Fruit fly (Drosophila melanogaster) whole organism, prepupa: ENCODE results near the gene CG1575.

Experiments used
- Blimp-1 ChIP-seq: fragments of 200-800 bp; sonication (Bioruptor generic); optimal IDR thresholded peaks from 3 replicates; lab custom pipeline; 2017; ENCODE audit warnings: missing biosample characterization, missing genetic modification characterization, mild to moderate bottlenecking, moderate library complexity, missing genetic modification reagents
- CG10631 ChIP-seq: fragments of 200-800 bp; sonication (Bioruptor generic); optimal IDR thresholded peaks from 2 replicates; lab custom pipeline; 2016; ENCODE audit warnings: missing biosample characterization, missing genetic modification characterization
- CG11762 ChIP-seq: fragments of 200-800 bp; sonication (Bioruptor generic); optimal IDR thresholded peaks from 3 replicates; lab custom pipeline; 2016; ENCODE audit warnings: missing biosample characterization, missing genetic modification characterization; ENCODE audit not compliant: insufficient read depth
- CG11902 ChIP-seq: fragments of 200-800 bp; sonication (Bioruptor generic); optimal IDR thresholded peaks from 3 replicates; lab custom pipeline; 2016; ENCODE audit warnings: missing biosample characterization, missing genetic modification characterization
- CG15336 ChIP-seq: fragments of 200-800 bp; sonication (Bioruptor generic); IDR thresholded peaks from 2 replicates; pipeline ENCODE4 v1.3.6; 2022; ENCODE audit warnings: missing biosample characterization, missing genetic modification characterization
- CG1621 ChIP-seq: fragments of 200-800 bp; sonication (Bioruptor generic); optimal IDR thresholded peaks from 3 replicates; lab custom pipeline; 2018; ENCODE audit warnings: missing biosample characterization, mild to moderate bottlenecking, missing genetic modification characterization
- CG16779 ChIP-seq: fragments of 200-800 bp; sonication (Bioruptor generic); optimal IDR thresholded peaks from 3 replicates; lab custom pipeline; 2017; ENCODE audit warnings: missing biosample characterization, mild to moderate bottlenecking, missing genetic modification characterization
- CG32006 ChIP-seq: fragments of 200-800 bp; sonication (Bioruptor generic); optimal IDR thresholded peaks from 3 replicates; lab custom pipeline; 2017; ENCODE audit warnings: missing biosample characterization, mild to moderate bottlenecking, missing genetic modification characterization
- CG34406 ChIP-seq: fragments of 200-800 bp; sonication (Bioruptor generic); optimal IDR thresholded peaks from 3 replicates; lab custom pipeline; 2016; ENCODE audit warnings: missing biosample characterization, missing genetic modification characterization
- CG3919 ChIP-seq: fragments of 200-800 bp; sonication (Bioruptor generic); optimal IDR thresholded peaks from 3 replicates; lab custom pipeline; 2016; ENCODE audit warnings: missing biosample characterization, missing genetic modification characterization
- CG4318 ChIP-seq: fragments of 200-800 bp; sonication (Bioruptor generic); optimal IDR thresholded peaks from 3 replicates; lab custom pipeline; 2017; ENCODE audit warnings: missing biosample characterization, mild to moderate bottlenecking, missing genetic modification characterization
- CG6163 ChIP-seq: fragments of 200-800 bp; sonication (Bioruptor generic); IDR thresholded peaks from 3 replicates; pipeline ENCODE4 v1.3.6; 2022; ENCODE audit warnings: missing biosample characterization, missing genetic modification characterization
- CG6276 ChIP-seq: fragments of 200-800 bp; sonication (Bioruptor generic); optimal IDR thresholded peaks from 2 replicates; lab custom pipeline; 2017; ENCODE audit warnings: missing biosample characterization, mild to moderate bottlenecking, missing genetic modification characterization
- CG6792 ChIP-seq: fragments of 200-800 bp; sonication (Bioruptor generic); optimal IDR thresholded peaks from 3 replicates; lab custom pipeline; 2016; ENCODE audit warnings: missing biosample characterization, missing genetic modification characterization
- CG6808 ChIP-seq: fragments of 200-800 bp; sonication (Bioruptor generic); optimal IDR thresholded peaks from 3 replicates; lab custom pipeline; 2017; ENCODE audit warnings: missing biosample characterization, missing genetic modification characterization, mild to moderate bottlenecking, moderate library complexity, missing genetic modification reagents
- CG7368 ChIP-seq: fragments of 200-800 bp; sonication (Bioruptor generic); optimal IDR thresholded peaks from 3 replicates; lab custom pipeline; 2016; ENCODE audit warnings: missing biosample characterization, missing genetic modification characterization
- CG8319 ChIP-seq: fragments of 200-800 bp; sonication (Bioruptor generic); optimal IDR thresholded peaks from 3 replicates; lab custom pipeline; 2016; ENCODE audit warnings: missing biosample characterization, missing genetic modification characterization
- CG8632 ChIP-seq: fragments of 200-800 bp; sonication (Bioruptor generic); optimal IDR thresholded peaks from 3 replicates; lab custom pipeline; 2016; ENCODE audit warnings: missing biosample characterization, missing genetic modification characterization
- CG9139 ChIP-seq: fragments of 200-800 bp; sonication (Bioruptor generic); optimal IDR thresholded peaks from 3 replicates; lab custom pipeline; 2017; ENCODE audit warnings: missing biosample characterization, mild to moderate bottlenecking, missing genetic modification characterization
- Eip78C ChIP-seq: fragments of 200-800 bp; sonication (Bioruptor generic); peaks from one replicate; lab custom pipeline; 2016; ENCODE audit warnings: missing biosample characterization, missing genetic modification characterization
- Eip93F ChIP-seq: fragments of 200-800 bp; sonication (Bioruptor generic); optimal IDR thresholded peaks from 2 replicates; lab custom pipeline; 2016; ENCODE audit warnings: missing biosample characterization, mild to moderate bottlenecking, missing genetic modification characterization
- Ets21C ChIP-seq: fragments of 200-800 bp; sonication (Bioruptor generic); optimal IDR thresholded peaks from 3 replicates; lab custom pipeline; 2016; ENCODE audit warnings: missing biosample characterization, missing genetic modification characterization
- Gug ChIP-seq: fragments of 200-800 bp; sonication (Bioruptor generic); IDR thresholded peaks from 2 replicates; pipeline ENCODE4 v1.3.6; 2022; ENCODE audit warnings: missing biosample characterization, missing genetic modification characterization
- Hr38 ChIP-seq: sonication (Bioruptor generic); optimal IDR thresholded peaks from 2 replicates; lab custom pipeline; 2016; ENCODE audit warnings: missing biosample characterization, missing genetic modification characterization
- Hr4 ChIP-seq: fragments of 200-800 bp; sonication (Bioruptor generic); optimal IDR thresholded peaks from 3 replicates; lab custom pipeline; 2016; ENCODE audit warnings: missing biosample characterization, missing genetic modification characterization
- Lpt ChIP-seq: fragments of 200-800 bp; sonication (Bioruptor generic); optimal IDR thresholded peaks from 3 replicates; lab custom pipeline; 2016; ENCODE audit warnings: missing biosample characterization, missing genetic modification characterization
- Smox ChIP-seq: fragments of 200-800 bp; sonication (Bioruptor generic); optimal IDR thresholded peaks from 3 replicates; lab custom pipeline; 2016; ENCODE audit warnings: missing biosample characterization, missing genetic modification characterization
- Sox102F ChIP-seq: fragments of 200-800 bp; sonication (Bioruptor generic); optimal IDR thresholded peaks from 2 replicates; lab custom pipeline; 2016; ENCODE audit warnings: missing biosample characterization, mild to moderate bottlenecking, missing genetic modification characterization
- Sox15 ChIP-seq: fragments of 200-800 bp; sonication (Bioruptor generic); optimal IDR thresholded peaks from 3 replicates; lab custom pipeline; 2016; ENCODE audit warnings: missing biosample characterization, missing genetic modification characterization
- achi ChIP-seq: fragments of 200-800 bp; sonication (Bioruptor generic); optimal IDR thresholded peaks from 3 replicates; lab custom pipeline; 2016; ENCODE audit warnings: missing biosample characterization, missing genetic modification characterization
- acj6 ChIP-seq: fragments of 200-800 bp; sonication (Bioruptor generic); optimal IDR thresholded peaks from 3 replicates; lab custom pipeline; 2016; ENCODE audit warnings: missing biosample characterization, missing genetic modification characterization
- dsx ChIP-seq: fragments of 200-800 bp; optimal IDR thresholded peaks from 3 replicates; lab custom pipeline; 2019; ENCODE audit warnings: missing biosample characterization, mild to moderate bottlenecking, missing genetic modification characterization, moderate library complexity; ENCODE audit not compliant: poor library complexity, severe bottlenecking
- eg ChIP-seq: fragments of 200-800 bp; sonication (Bioruptor generic); IDR thresholded peaks from 3 replicates; pipeline ENCODE4 v1.3.6; 2022; ENCODE audit warnings: missing biosample characterization, missing genetic modification characterization
- fd59A ChIP-seq: fragments of 200-800 bp; sonication (Bioruptor generic); optimal IDR thresholded peaks from 2 replicates; lab custom pipeline; 2017; ENCODE audit warnings: missing biosample characterization, mild to moderate bottlenecking, missing genetic modification characterization, missing genetic modification reagents
- fkh ChIP-seq: fragments of 200-800 bp; sonication (Bioruptor generic); optimal IDR thresholded peaks from 3 replicates; lab custom pipeline; 2017; ENCODE audit warnings: missing biosample characterization, mild to moderate bottlenecking, missing genetic modification characterization, moderate library complexity
- lz ChIP-seq: fragments of 200-800 bp; sonication (Bioruptor generic); optimal IDR thresholded peaks from 3 replicates; lab custom pipeline; 2016; ENCODE audit warnings: missing biosample characterization, missing genetic modification characterization
- net ChIP-seq: fragments of 200-800 bp; sonication (Bioruptor generic); optimal IDR thresholded peaks from 3 replicates; lab custom pipeline; 2016; ENCODE audit warnings: missing biosample characterization, missing genetic modification characterization
- pdm3 ChIP-seq: fragments of 200-800 bp; sonication (Bioruptor generic); optimal IDR thresholded peaks from 3 replicates; lab custom pipeline; 2016; ENCODE audit warnings: missing biosample characterization, missing genetic modification characterization
- salr ChIP-seq, 2 experiments: fragments of 200-800 bp; sonication (Bioruptor generic); optimal IDR thresholded peaks; 3 replicates each; lab custom pipeline; 2016 to 2018; ENCODE audit warnings: missing biosample characterization in 2 of 2, missing genetic modification characterization in 2 of 2, mild to moderate bottlenecking in 1 of 2
- spab ChIP-seq: fragments of 200-800 bp; sonication (Bioruptor generic); optimal IDR thresholded peaks from 2 replicates; lab custom pipeline; 2017; ENCODE audit warnings: missing biosample characterization, mild to moderate bottlenecking, missing genetic modification characterization, missing genetic modification reagents
- ss ChIP-seq, 2 experiments: fragments of 200-800 bp; sonication (Bioruptor generic); optimal IDR thresholded peaks; 2 replicates in 1 of 2; 3 replicates in 1 of 2; lab custom pipeline; 2017 to 2018; ENCODE audit warnings: mild to moderate bottlenecking in 2 of 2, missing biosample characterization in 2 of 2, missing genetic modification characterization in 2 of 2, moderate library complexity in 1 of 2
- vri ChIP-seq: fragments of 200-800 bp; sonication (Bioruptor generic); optimal IDR thresholded peaks from 3 replicates; lab custom pipeline; 2016; ENCODE audit warnings: missing biosample characterization, mild to moderate bottlenecking, missing genetic modification characterization

The CG1575 gene

DNA sequence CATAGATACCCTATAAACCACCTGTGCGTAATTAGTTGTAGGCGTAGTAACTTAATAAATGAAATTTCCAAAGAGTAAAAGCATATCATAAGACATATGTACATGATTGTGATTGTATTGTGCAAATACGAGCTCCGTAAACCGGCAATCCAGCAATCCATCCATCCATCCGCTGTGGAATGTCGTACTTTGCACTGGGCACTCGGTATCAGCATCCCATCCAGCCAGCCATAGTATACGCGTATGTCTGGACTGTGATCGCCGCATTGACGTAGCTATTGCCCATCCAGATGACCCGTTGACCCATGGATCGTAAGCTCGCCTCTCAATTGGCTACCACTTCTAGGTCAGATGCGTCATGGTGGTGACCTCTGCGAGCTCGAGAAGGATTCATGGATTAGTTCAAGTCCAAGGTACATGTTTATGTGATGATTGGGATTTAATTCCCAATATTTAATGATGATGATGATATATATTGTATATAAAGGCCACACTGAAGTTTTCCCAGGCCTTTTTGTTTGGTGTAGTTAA lies 42.2 kb downstream of the CG1575 start (continued):
- TF ChIP-seq vri (GFP tag; lab: Kevin White, UChicago) (no peak), CG8632 (GFP tag; lab: Kevin White, UChicago) (no peak), CG16779 (tag; lab: Kevin White, UChicago) (peak; percentile 49), fd59A (GFP tag; lab: Kevin White, UChicago) (no peak), CG11902 (no peak), net (GFP tag; lab: Kevin White, UChicago) (peak; percentile 36), CG9139 (GFP tag; lab: Kevin White, UChicago) (peak; percentile 81), CG4318 (GFP tag; lab: Kevin White, UChicago) (no peak), Eip93F (GFP tag; lab: Kevin White, UChicago) (no peak), acj6 (GFP tag; lab: Kevin White, UChicago) (no peak)

DNA sequence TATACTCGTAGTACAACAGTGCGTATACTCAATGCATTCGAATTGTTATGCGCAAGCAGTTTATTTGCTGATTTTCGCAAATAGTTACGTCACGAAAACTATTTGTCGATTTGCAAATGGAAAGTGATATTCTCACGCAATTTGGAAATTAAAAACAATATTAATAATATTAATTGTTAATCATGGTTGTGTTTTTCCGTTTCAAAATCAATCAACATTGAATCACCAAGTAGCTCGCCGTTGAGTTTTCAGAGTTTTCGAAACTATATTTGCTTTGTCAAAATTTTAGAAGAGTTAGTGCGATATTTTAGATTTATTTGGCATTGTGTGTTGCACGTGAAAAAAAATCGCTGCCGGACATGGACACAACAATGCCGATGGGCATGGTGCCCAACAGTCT lies 42.9 kb downstream of the CG1575 start, which contains the start of gene CG15337:
Gene CG15337 (plus strand): TSS at position 301 of the 400 bp plus-strand sequence.
- TF ChIP-seq CG15336 (no peak), CG3919 (GFP tag; lab: Kevin White, UChicago) (no peak), CG1621 (no peak), lz (GFP tag; lab: Kevin White, UChicago) (no peak), CG6792 (GFP tag; lab: Kevin White, UChicago) (no peak), Sox15 (no peak), spab (GFP tag; lab: Kevin White, UChicago) (no peak), Hr4 (GFP tag; lab: Kevin White, UChicago) (no peak)

DNA sequence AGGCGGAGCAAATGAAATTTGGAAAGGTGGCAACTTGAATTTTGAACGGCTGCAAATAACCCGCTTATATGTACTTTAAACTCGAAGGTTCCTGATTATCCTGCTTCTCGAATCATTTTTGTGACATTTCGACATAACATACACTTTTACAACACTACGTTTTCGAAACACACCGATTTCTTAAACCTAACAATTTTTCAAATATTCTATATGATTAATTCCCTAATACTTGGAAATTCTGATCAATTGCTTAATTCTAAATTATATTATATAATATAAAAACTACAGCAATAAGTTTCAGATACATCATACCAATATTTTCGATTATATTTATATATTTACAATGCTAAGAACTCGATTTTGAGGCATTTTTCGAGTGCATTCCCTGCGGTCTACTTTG lies 45.9 kb downstream of the CG1575 start, which contains the start of gene CG10761:
Gene CG10761 (minus strand): TSS at position 101 of the 400 bp plus-strand sequence.
- TF ChIP-seq CG6276 (GFP tag; lab: Kevin White, UChicago) (no peak), CG7368 (GFP tag; lab: Kevin White, UChicago) (no peak), CG11762 (GFP tag; lab: Kevin White, UChicago) (no peak), fd59A (GFP tag; lab: Kevin White, UChicago) (no peak), Smox (no peak), CG9139 (GFP tag; lab: Kevin White, UChicago) (no peak), Eip93F (GFP tag; lab: Kevin White, UChicago) (no peak), ss (GFP tag; optimal IDR thresholded peaks at IDR 0.05; lab: Kevin White, UChicago) (no peak), CG34406 (GFP tag; lab: Kevin White, UChicago) (no peak), CG8319 (GFP tag; lab: Kevin White, UChicago) (no peak), net (GFP tag; lab: Kevin White, UChicago) (no peak), CG11902 (no peak)

DNA sequence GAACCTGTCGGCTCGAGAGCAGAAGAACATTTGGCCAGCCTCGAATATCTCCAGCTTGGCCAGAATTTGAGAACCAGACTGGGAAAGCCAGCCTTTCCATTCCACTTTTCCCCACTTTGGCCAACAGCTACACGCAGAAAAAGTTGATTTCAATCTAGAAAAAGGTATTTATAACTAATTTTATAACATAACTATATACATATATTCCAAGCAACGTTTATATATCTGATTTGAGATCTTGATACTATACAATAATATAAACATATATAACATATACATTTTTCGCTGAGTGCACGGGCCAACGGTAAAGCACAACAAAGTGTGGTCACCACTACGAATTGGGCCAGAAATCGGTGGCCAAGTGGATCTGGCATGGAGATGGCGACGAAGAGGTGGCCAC lies 46.6 kb downstream of the CG1575 start:
- no peak for TF ChIP-seq Sox102F (GFP tag; lab: Kevin White, UChicago)
- TF ChIP-seq CG6163 (GFP tag; lab: Robert Waterston, UW), result peak; percentile 46; the same call in 1 of the 3 replicates
- TF ChIP-seq Blimp-1 (GFP tag; lab: Kevin White, UChicago), result no peak
- TF ChIP-seq Hr38 (GFP tag; lab: Kevin White, UChicago), result no peak
- peak; percentile 8 for TF ChIP-seq acj6 (GFP tag; lab: Kevin White, UChicago)
- peak; percentile 74 for TF ChIP-seq CG15336
- no peak for TF ChIP-seq dsx (GFP tag; lab: Kevin White, UChicago)
- TF ChIP-seq Sox15, result no peak
- no peak for TF ChIP-seq CG1621
- no peak for TF ChIP-seq CG16779 (tag; lab: Kevin White, UChicago)
- peak; percentile 20 for TF ChIP-seq Lpt (GFP tag; lab: Kevin White, UChicago)
- TF ChIP-seq CG6808 (GFP tag; lab: Kevin White, UChicago), result no peak
- peak; percentile 74 for TF ChIP-seq CG32006
- TF ChIP-seq Gug (GFP tag; lab: Robert Waterston, UW), result peak; percentile 31; the same call in 1 of the 2 replicates
- TF ChIP-seq spab (GFP tag; lab: Kevin White, UChicago), result no peak
- TF ChIP-seq fkh, result no peak
- TF ChIP-seq Hr4 (GFP tag; lab: Kevin White, UChicago), result peak; percentile 12
- no peak for TF ChIP-seq fd59A (GFP tag; lab: Kevin White, UChicago)
- TF ChIP-seq eg (GFP tag; lab: Robert Waterston, UW), result peak; percentile 68; the same call in 2 of the 3 replicates
- peak; percentile 60 for TF ChIP-seq CG6276 (GFP tag; lab: Kevin White, UChicago)
- TF ChIP-seq CG10631, result peak; percentile 14
- TF ChIP-seq CG4318 (GFP tag; lab: Kevin White, UChicago), result peak; percentile 39
- peak; percentile 73 for TF ChIP-seq Eip78C
- peak; percentile 14 for TF ChIP-seq CG3919 (GFP tag; lab: Kevin White, UChicago)
- TF ChIP-seq CG8319 (GFP tag; lab: Kevin White, UChicago), result no peak
- TF ChIP-seq achi, result peak; percentile 23
- TF ChIP-seq Ets21C (GFP tag; lab: Kevin White, UChicago), result no peak
- peak; percentile 1 for TF ChIP-seq pdm3 (GFP tag; lab: Kevin White, UChicago)
- peak in 1 of 2 experiments; percentile 2 for TF ChIP-seq salr (GFP tag; optimal IDR thresholded peaks at IDR 0.05; lab: Kevin White, UChicago)
